Worm (Caenorhabditis elegans) whole organism, L3 larva: Measurements from ENCODE around the gene C50F7.5.

Experiments
- ama-1 ChIP-seq: fragments of 150-350 bp; optimal IDR thresholded peaks from 2 replicates; lab custom pipeline; 2018
- elt-1 ChIP-seq: fragments of 150-350 bp; optimal IDR thresholded peaks from 2 replicates; lab custom pipeline; 2014; ENCODE audit warnings: missing biosample characterization, missing genetic modification characterization
- mdl-1 ChIP-seq: fragments of 150-350 bp; optimal IDR thresholded peaks from 2 replicates; lab custom pipeline; 2014; ENCODE audit warnings: missing biosample characterization, missing genetic modification characterization
- nhr-11 ChIP-seq: fragments of 150-350 bp; optimal IDR thresholded peaks from 2 replicates; lab custom pipeline; 2014; ENCODE audit warnings: missing biosample characterization, missing genetic modification characterization
- nhr-12 ChIP-seq: fragments of 150-350 bp; optimal IDR thresholded peaks from 2 replicates; lab custom pipeline; 2014; ENCODE audit warnings: missing biosample characterization, missing genetic modification characterization
- nhr-237 ChIP-seq: fragments of 150-350 bp; optimal IDR thresholded peaks from 2 replicates; lab custom pipeline; 2014; ENCODE audit warnings: missing biosample characterization, missing genetic modification characterization
- nhr-25 ChIP-seq: sonication (generic microtip); optimal IDR thresholded peaks from 2 replicates; lab custom pipeline; 2017; ENCODE audit warnings: missing biosample characterization, missing genetic modification characterization
- nhr-77 ChIP-seq: fragments of 150-350 bp; optimal IDR thresholded peaks from 2 replicates; lab custom pipeline; 2014; ENCODE audit warnings: missing biosample characterization, missing genetic modification characterization
- pha-4 ChIP-seq: fragments of 150-350 bp; optimal IDR thresholded peaks from 2 replicates; lab custom pipeline; 2014; ENCODE audit warnings: missing biosample characterization, missing genetic modification reagents, missing genetic modification characterization
- snpc-4 ChIP-seq: fragments of 150-350 bp; optimal IDR thresholded peaks from 2 replicates; lab custom pipeline; 2014; ENCODE audit warnings: missing biosample characterization, missing genetic modification characterization
- unc-62 ChIP-seq: fragments of 150-350 bp; sonication (generic microtip); optimal IDR thresholded peaks from 4 replicates; lab custom pipeline; 2014; ENCODE audit warnings: missing biosample characterization, missing genetic modification reagents, missing genetic modification characterization
- ztf-11 ChIP-seq: fragments of 150-350 bp; optimal IDR thresholded peaks from 2 replicates; lab custom pipeline; 2014; ENCODE audit warnings: missing biosample characterization, missing genetic modification characterization

DNA sequence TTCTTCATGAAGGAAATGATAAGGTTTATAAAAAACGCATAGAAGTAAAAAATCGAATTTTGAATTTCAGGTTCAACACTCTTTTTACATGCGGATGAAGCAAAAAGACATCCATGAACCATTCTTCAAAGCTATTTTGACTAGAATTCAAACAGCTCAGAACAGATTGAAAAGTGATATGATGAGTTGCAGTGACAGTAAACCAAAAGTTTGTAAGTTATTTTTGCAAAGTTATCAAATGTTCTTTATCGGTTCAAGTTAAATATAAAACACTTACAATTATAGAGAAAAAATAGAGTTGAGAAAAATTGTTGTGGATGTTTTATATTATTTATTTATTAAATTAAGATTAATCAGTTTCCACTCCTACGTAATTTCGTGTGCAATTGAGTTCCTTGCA is 34.1 kb upstream of the C50F7.5 start:
- no peak for TF ChIP-seq ztf-11 (tag; lab: Kevin White, UChicago)
- no peak for TF ChIP-seq elt-1 (tag; lab: Kevin White, UChicago)
- TF ChIP-seq nhr-25 (tag; lab: Kevin White, UChicago): no peak
- no peak for TF ChIP-seq ama-1
- TF ChIP-seq pha-4 (tag; lab: Kevin White, UChicago): no peak
- no peak for TF ChIP-seq mdl-1 (tag; lab: Kevin White, UChicago)
- TF ChIP-seq nhr-12 (tag; lab: Kevin White, UChicago): no peak
- no peak for TF ChIP-seq unc-62 (GFP tag; lab: Kevin White, UChicago)
- no peak for TF ChIP-seq snpc-4 (tag; lab: Kevin White, UChicago)
- TF ChIP-seq nhr-237 (tag; lab: Kevin White, UChicago): no peak
- TF ChIP-seq nhr-11: no peak
- no peak for TF ChIP-seq nhr-77 (tag; lab: Kevin White, UChicago)
